Worm (Caenorhabditis elegans) whole organism, dauer: ENCODE data around the gene Y75B7AL.2.

Experiments
- unc-62 ChIP-seq: sonication (generic microtip); optimal IDR thresholded peaks from 2 replicates; lab custom pipeline; 2017; ENCODE audit warnings: missing biosample characterization, missing genetic modification reagents, missing genetic modification characterization

Y75B7AL.2 gene

ce11 chrV:1342712-1343111, 15.2 kb downstream of the Y75B7AL.2 start:
- no peak for TF ChIP-seq unc-62

- TF ChIP-seq unc-62, result no peak
These were observed 16.5 kb downstream of the Y75B7AL.2 start for ce11 chrV:1341276-1342050.

- TF ChIP-seq unc-62, result no peak
These were observed 20.2 kb downstream of the Y75B7AL.2 start for ce11 chrV:1337701-1338100.

ce11 chrV:1335896-1336295, 22.1 kb downstream of the Y75B7AL.2 start:
- no peak for TF ChIP-seq unc-62

ce11 chrV:1327317-1327716, 30.6 kb downstream of the Y75B7AL.2 start:
- no peak for TF ChIP-seq unc-62

- no peak for TF ChIP-seq unc-62
These were observed 31.9 kb downstream of the Y75B7AL.2 start for ce11 chrV:1326067-1326466.

ce11 chrV:1321776-1322175, 36.2 kb downstream of the Y75B7AL.2 start:
- no peak for TF ChIP-seq unc-62

- TF ChIP-seq unc-62, result no peak
These were observed 40.0 kb downstream of the Y75B7AL.2 start, which contains the start of gene F16B3.3 for ce11 chrV:1317869-1318354. Gene F16B3.3, minus strand, starts transcription at chrV:1317919.

ce11 chrV:1314819-1315218, 43.1 kb downstream of the Y75B7AL.2 start, which contains the start of gene F16B3.2:
Gene F16B3.2, plus strand, starts transcription at chrV:1315119.
- TF ChIP-seq unc-62, result no peak

ce11 chrV:1313274-1313673, 44.7 kb downstream of the Y75B7AL.2 start:
- TF ChIP-seq unc-62, result no peak

ce11 chrV:1307730-1308129, 50.2 kb downstream of the Y75B7AL.2 start:
- TF ChIP-seq unc-62, result no peak

ce11 chrV:1305846-1306245, 52.1 kb downstream of the Y75B7AL.2 start:
- no peak for TF ChIP-seq unc-62

ce11 chrV:1302090-1302489, 55.9 kb downstream of the Y75B7AL.2 start:
- TF ChIP-seq unc-62, result no peak

- TF ChIP-seq unc-62, result no peak
These were observed 58.7 kb downstream of the Y75B7AL.2 start, which contains the start of gene egl-2 for ce11 chrV:1299232-1299631. Gene egl-2, minus strand, starts transcription at chrV:1299332.

- no peak for TF ChIP-seq unc-62
These were observed 70.7 kb downstream of the Y75B7AL.2 start for ce11 chrV:1287276-1287675.

ce11 chrV:1285657-1286123, 72.3 kb downstream of the Y75B7AL.2 start, which contains the start of gene tank-1:
Gene tank-1, minus strand, starts transcription at chrV:1285707.
- no peak for TF ChIP-seq unc-62
